Worm (Caenorhabditis elegans) whole organism, young adult: ENCODE measurements around the gene Y49E10.16.
A peak's percentile ranks its signal among the peaks of the same experiment; 100 is the strongest.

Experiments
- B0035.1 ChIP-seq: sonication (generic microtip); optimal IDR thresholded peaks from 2 replicates; lab custom pipeline; 2016; ENCODE audit warnings: missing genetic modification characterization, mild to moderate bottlenecking, missing compliant biosample characterization, missing genotype, missing genetic modification reagents
- B0336.3 ChIP-seq: fragments of 200-800 bp; sonication (Bioruptor generic); IDR thresholded peaks from 2 replicates; pipeline ENCODE4 v1.3.6; 2022; ENCODE audit warnings: missing genetic modification characterization, missing compliant biosample characterization
- C06A6.2 ChIP-seq: fragments of 200-800 bp; sonication (Bioruptor generic); conservative IDR thresholded peaks from 2 replicates; pipeline ENCODE4 v1.3.6; 2022; ENCODE audit warnings: missing genetic modification characterization, missing compliant biosample characterization
- F10E7.11 ChIP-seq: sonication (generic microtip); optimal IDR thresholded peaks from 2 replicates; lab custom pipeline; 2017; ENCODE audit warnings: mild to moderate bottlenecking, missing genetic modification characterization, moderate library complexity, missing compliant biosample characterization
- F33H1.4 ChIP-seq: fragments of 200-800 bp; sonication (Bioruptor generic); IDR thresholded peaks from 2 replicates; pipeline ENCODE4 v1.3.6; 2022; ENCODE audit warnings: missing genetic modification reagents, missing genetic modification characterization, missing compliant biosample characterization
- T07F8.4 ChIP-seq: sonication (generic microtip); optimal IDR thresholded peaks from 2 replicates; lab custom pipeline; 2016; ENCODE audit warnings: mild to moderate bottlenecking, missing genetic modification characterization, moderate library complexity, missing compliant biosample characterization
- Y53F4B.3 ChIP-seq: fragments of 200-800 bp; sonication (Bioruptor generic); IDR thresholded peaks from 2 replicates; pipeline ENCODE4 v1.3.6; 2022; ENCODE audit warnings: missing genetic modification reagents, missing genetic modification characterization, missing compliant biosample characterization
- Y95B8A.8 ChIP-seq: fragments of 200-800 bp; sonication (Bioruptor generic); IDR thresholded peaks from 2 replicates; pipeline ENCODE4 v1.3.6; 2022; ENCODE audit warnings: missing genetic modification reagents, missing genetic modification characterization, missing compliant biosample characterization
- akir-1 ChIP-seq: fragments of 200-800 bp; sonication (Bioruptor generic); optimal IDR thresholded peaks from 2 replicates; lab custom pipeline; 2018; ENCODE audit warnings: mild to moderate bottlenecking, missing genetic modification characterization, moderate library complexity, missing compliant biosample characterization
- ama-1 ChIP-seq, 3 experiments: fragments of 150-350 bp in 1 of 3; sonication (generic microtip) in 2 of 3; optimal IDR thresholded peaks; 2 replicates each; lab custom pipeline; 2014 to 2018; ENCODE audit warnings: missing biosample characterization in 2 of 3, missing genetic modification characterization in 2 of 3, missing genetic modification reagents in 2 of 3
- aptf-3 ChIP-seq: fragments of 200-800 bp; sonication (Bioruptor generic); IDR thresholded peaks from 2 replicates; pipeline ENCODE4 v1.3.6; 2022; ENCODE audit warnings: missing genetic modification characterization, missing compliant biosample characterization
- attf-6 ChIP-seq: fragments of 200-800 bp; sonication (Bioruptor generic); IDR thresholded peaks from 2 replicates; pipeline ENCODE4 v1.3.6; 2022; ENCODE audit warnings: missing genetic modification reagents, missing genetic modification characterization, missing compliant biosample characterization
- ceh-100 ChIP-seq: fragments of 200-800 bp; sonication (Bioruptor generic); IDR thresholded peaks from 2 replicates; pipeline ENCODE4 v1.3.6; 2022; ENCODE audit warnings: missing genetic modification reagents, missing genetic modification characterization, missing compliant biosample characterization
- ceh-58 ChIP-seq: fragments of 200-800 bp; sonication (Bioruptor generic); IDR thresholded peaks from 2 replicates; pipeline ENCODE4 v1.3.6; 2022; ENCODE audit warnings: missing genetic modification characterization, missing compliant biosample characterization
- chd-7 ChIP-seq: sonication (generic microtip); optimal IDR thresholded peaks from 2 replicates; lab custom pipeline; 2016; ENCODE audit warnings: mild to moderate bottlenecking, missing genetic modification characterization, moderate library complexity, missing compliant biosample characterization
- die-1 ChIP-seq: sonication (generic microtip); optimal IDR thresholded peaks from 2 replicates; lab custom pipeline; 2016; ENCODE audit warnings: missing genotype, mild to moderate bottlenecking, missing genetic modification characterization, missing compliant biosample characterization
- dpl-1 ChIP-seq: fragments of 150-350 bp; optimal IDR thresholded peaks from 2 replicates; lab custom pipeline; 2014; ENCODE audit warnings: missing biosample characterization, missing genetic modification reagents, missing genetic modification characterization
- efl-1 ChIP-seq: fragments of 150-350 bp; optimal IDR thresholded peaks from 2 replicates; lab custom pipeline; 2014; ENCODE audit warnings: missing biosample characterization, missing genetic modification reagents, missing genetic modification characterization
- egl-44 ChIP-seq: fragments of 200-800 bp; sonication (Bioruptor generic); IDR thresholded peaks from 2 replicates; pipeline ENCODE4 v1.3.6; 2022; ENCODE audit warnings: missing genetic modification reagents, missing genetic modification characterization, missing compliant biosample characterization
- egrh-3 ChIP-seq: fragments of 200-800 bp; sonication (Bioruptor generic); IDR thresholded peaks from 2 replicates; pipeline ENCODE4 v1.3.6; 2022; ENCODE audit warnings: missing genetic modification reagents, missing genetic modification characterization, missing compliant biosample characterization
- ets-4 ChIP-seq: fragments of 200-800 bp; sonication (Bioruptor generic); optimal IDR thresholded peaks from 2 replicates; lab custom pipeline; 2018; ENCODE audit warnings: mild to moderate bottlenecking, missing genetic modification characterization, missing compliant biosample characterization
- fkh-3 ChIP-seq: sonication (generic microtip); optimal IDR thresholded peaks from 2 replicates; lab custom pipeline; 2016; ENCODE audit warnings: mild to moderate bottlenecking, missing genetic modification characterization, missing compliant biosample characterization
- hrde-1 ChIP-seq: sonication (generic microtip); optimal IDR thresholded peaks from 2 replicates; lab custom pipeline; 2016; ENCODE audit warnings: missing genetic modification characterization, mild to moderate bottlenecking, missing compliant biosample characterization, moderate library complexity, missing genotype, missing genetic modification reagents, borderline replicate concordance
- hsf-1 ChIP-seq: fragments of 200-800 bp; sonication (Bioruptor generic); IDR thresholded peaks from 2 replicates; pipeline ENCODE4 v1.3.6; 2022; ENCODE audit warnings: missing genetic modification reagents, missing genetic modification characterization, missing compliant biosample characterization
- lin-54 ChIP-seq: fragments of 200-800 bp; sonication (Bioruptor generic); optimal IDR thresholded peaks from 2 replicates; lab custom pipeline; 2018; ENCODE audit warnings: mild to moderate bottlenecking, missing genetic modification characterization, missing compliant biosample characterization
- lir-1 ChIP-seq: fragments of 200-800 bp; sonication (Bioruptor generic); conservative IDR thresholded peaks from 2 replicates; pipeline ENCODE4 v1.3.6; 2022; ENCODE audit warnings: missing genetic modification reagents, missing genetic modification characterization, missing compliant biosample characterization
- mcd-1 ChIP-seq: fragments of 200-800 bp; sonication (Bioruptor generic); IDR thresholded peaks from 2 replicates; pipeline ENCODE4 v1.3.6; 2022; ENCODE audit warnings: missing genetic modification reagents, missing genetic modification characterization, missing compliant biosample characterization
- mes-4 ChIP-seq: sonication (generic microtip); optimal IDR thresholded peaks from 2 replicates; lab custom pipeline; 2016; ENCODE audit warnings: missing genotype, missing genetic modification characterization, missing compliant biosample characterization
- nfya-1 ChIP-seq: sonication (generic microtip); optimal IDR thresholded peaks from 2 replicates; lab custom pipeline; 2017; ENCODE audit warnings: antibody characterized with exemption, missing compliant biosample characterization, missing genetic modification characterization, borderline replicate concordance; ENCODE audit not compliant: insufficient read depth
- nfyb-1 ChIP-seq: fragments of 200-800 bp; sonication (Bioruptor generic); IDR thresholded peaks from 2 replicates; pipeline ENCODE4 v1.3.6; 2022; ENCODE audit warnings: missing genetic modification reagents, missing genetic modification characterization, missing compliant biosample characterization
- nhr-120 ChIP-seq: fragments of 200-800 bp; sonication (Bioruptor generic); IDR thresholded peaks from 2 replicates; pipeline ENCODE4 v1.3.6; 2022; ENCODE audit warnings: missing genetic modification characterization, missing compliant biosample characterization
- nhr-179 ChIP-seq: sonication (generic microtip); optimal IDR thresholded peaks from 2 replicates; lab custom pipeline; 2016; ENCODE audit warnings: mild to moderate bottlenecking, missing genetic modification characterization, missing compliant biosample characterization
- pbrm-1 ChIP-seq: fragments of 200-800 bp; sonication (Bioruptor generic); IDR thresholded peaks from 2 replicates; pipeline ENCODE4 v1.3.6; 2022; ENCODE audit warnings: missing genetic modification reagents, missing genetic modification characterization, missing compliant biosample characterization
- pha-4 ChIP-seq: fragments of 150-350 bp; sonication (generic microtip); optimal IDR thresholded peaks from 2 replicates; lab custom pipeline; 2014; ENCODE audit warnings: missing biosample characterization, missing genetic modification reagents, missing genetic modification characterization
- snpc-1.1 ChIP-seq: sonication (generic microtip); optimal IDR thresholded peaks from 2 replicates; lab custom pipeline; 2017; ENCODE audit warnings: missing genetic modification characterization, mild to moderate bottlenecking, missing compliant biosample characterization, antibody characterized with exemption, moderate library complexity, missing genotype, missing genetic modification reagents; ENCODE audit not compliant: insufficient read depth
- snpc-3.4 ChIP-seq: sonication (generic microtip); optimal IDR thresholded peaks from 2 replicates; lab custom pipeline; 2017; ENCODE audit warnings: missing genetic modification characterization, mild to moderate bottlenecking, missing compliant biosample characterization, antibody characterized with exemption, moderate library complexity, missing genotype, missing genetic modification reagents
- snpc-4 ChIP-seq, 5 experiments: fragments of 150-350 bp in 1 of 5; sonication (generic microtip) in 4 of 5; optimal IDR thresholded peaks; 2 replicates each; lab custom pipeline; 2014 to 2018; ENCODE audit warnings: missing genetic modification characterization in 5 of 5, missing biosample characterization in 3 of 5, antibody characterized with exemption in 2 of 5, mild to moderate bottlenecking in 2 of 5, missing compliant biosample characterization in 2 of 5, missing genotype in 2 of 5, moderate library complexity in 2 of 5, missing genetic modification reagents in 1 of 5
- somi-1 ChIP-seq: fragments of 200-800 bp; sonication (Bioruptor generic); optimal IDR thresholded peaks from 2 replicates; lab custom pipeline; 2018; ENCODE audit warnings: mild to moderate bottlenecking, missing genetic modification characterization, missing compliant biosample characterization
- tbp1 ChIP-seq: fragments of 200-800 bp; sonication (Bioruptor generic); optimal IDR thresholded peaks from 2 replicates; lab custom pipeline; 2018; ENCODE audit warnings: mild to moderate bottlenecking, missing genetic modification characterization, missing compliant biosample characterization
- tbx-9 ChIP-seq: sonication (generic microtip); optimal IDR thresholded peaks from 2 replicates; lab custom pipeline; 2016; ENCODE audit warnings: borderline replicate concordance, missing genetic modification characterization, inconsistent platforms, missing compliant biosample characterization
- unc-62 ChIP-seq: fragments of 150-350 bp; optimal IDR thresholded peaks from 2 replicates; lab custom pipeline; 2014; ENCODE audit warnings: missing biosample characterization, missing genetic modification reagents, missing genetic modification characterization
- zim-3 ChIP-seq: sonication (generic microtip); optimal IDR thresholded peaks from 2 replicates; lab custom pipeline; 2017; ENCODE audit warnings: mild to moderate bottlenecking, missing genetic modification characterization, moderate library complexity, missing compliant biosample characterization
- ztf-22 ChIP-seq: fragments of 200-800 bp; sonication (Bioruptor generic); optimal IDR thresholded peaks from 2 replicates; lab custom pipeline; 2018; ENCODE audit warnings: mild to moderate bottlenecking, missing genetic modification characterization, moderate library complexity, missing compliant biosample characterization
- ztf-25 ChIP-seq: fragments of 200-800 bp; sonication (Bioruptor generic); IDR thresholded peaks from 2 replicates; pipeline ENCODE4 v1.3.6; 2022; ENCODE audit warnings: missing genetic modification reagents, missing genetic modification characterization, missing compliant biosample characterization
- ztf-3 ChIP-seq: fragments of 200-800 bp; sonication (Bioruptor generic); optimal IDR thresholded peaks from 2 replicates; lab custom pipeline; 2018; ENCODE audit warnings: mild to moderate bottlenecking, missing genetic modification characterization, missing compliant biosample characterization
- ztf-6 ChIP-seq: fragments of 200-800 bp; sonication (Bioruptor generic); IDR thresholded peaks from 2 replicates; pipeline ENCODE4 v1.3.6; 2022; ENCODE audit warnings: missing genetic modification reagents, missing genetic modification characterization, missing compliant biosample characterization

Gene Y49E10.16

DNA sequence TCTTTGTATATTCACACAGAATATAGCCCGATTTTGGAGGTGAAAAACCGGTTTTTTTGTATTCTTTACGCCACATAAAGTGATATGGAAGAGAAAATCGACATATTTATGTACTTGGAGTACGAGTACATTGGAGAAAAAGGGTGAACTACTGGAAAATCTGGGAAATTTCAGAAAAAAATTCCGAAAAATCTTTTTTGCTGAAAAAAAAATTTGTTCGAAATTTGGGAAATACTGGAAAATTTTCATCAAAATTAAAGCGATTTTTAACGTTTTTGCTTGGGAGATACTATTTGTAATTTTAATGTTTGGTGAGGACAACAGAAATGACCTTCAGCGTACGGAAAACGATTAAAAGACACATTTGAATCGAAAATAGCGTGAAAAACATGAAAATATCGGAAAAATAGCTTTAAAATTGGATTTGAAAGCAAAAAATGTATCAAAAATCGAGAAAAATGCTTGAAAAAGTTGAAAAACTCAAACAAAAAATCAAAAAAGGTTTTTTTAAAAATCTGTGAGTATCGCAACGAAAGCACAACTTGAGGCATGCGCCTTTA, 4.4 kb upstream of the Y49E10.16 start:
- TF ChIP-seq ama-1 (optimal IDR thresholded peaks at IDR 0.05; lab: Kevin White, UChicago) (no peak), ama-1 (GFP tag; optimal IDR thresholded peaks at IDR 0.05; lab: Kevin White, UChicago) (peak in 1 of 2 experiments; percentile 65), snpc-4 (GFP tag; optimal IDR thresholded peaks at IDR 0.05; lab: Kevin White, UChicago) (no peak), snpc-4 (tag; optimal IDR thresholded peaks at IDR 0.05; lab: Kevin White, UChicago) (no peak), lir-1 (GFP tag; lab: Robert Waterston, UW) (no peak), dpl-1 (GFP tag; lab: Kevin White, UChicago) (peak; percentile 14)

DNA sequence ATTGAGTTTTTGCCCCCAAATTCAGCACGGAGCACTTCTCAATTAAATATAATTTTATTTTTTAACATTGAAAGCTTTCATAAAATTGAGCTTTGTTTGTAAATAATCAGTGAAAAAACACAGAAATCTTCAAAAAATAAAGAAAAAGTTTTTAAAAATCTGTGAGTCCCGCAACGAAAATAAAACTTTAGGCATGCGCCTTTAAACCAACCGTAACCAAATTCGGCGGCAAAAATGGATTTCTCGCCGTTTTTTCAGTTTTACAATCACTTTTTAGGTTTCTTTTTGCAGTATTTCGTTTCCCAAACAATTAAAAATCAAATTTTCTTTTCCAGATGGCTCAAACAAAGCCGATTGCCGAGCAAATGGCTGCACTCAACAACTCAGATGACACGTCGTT, 3.8 kb upstream of the Y49E10.16 start, which contains the start of gene pie-1:
pie-1 (plus strand) TSS at position 336 of the 400 bp plus-strand sequence.
- TF ChIP-seq aptf-3 (GFP tag; lab: Robert Waterston, UW): no peak
- no peak for TF ChIP-seq lir-1 (GFP tag; lab: Robert Waterston, UW)
- no peak for TF ChIP-seq F10E7.11 (tag; lab: Kevin White, UChicago)
- no peak for TF ChIP-seq die-1 (tag; lab: Kevin White, UChicago)
- TF ChIP-seq nhr-179 (tag; lab: Kevin White, UChicago): no peak
- no peak for TF ChIP-seq ztf-6 (GFP tag; lab: Robert Waterston, UW)
- TF ChIP-seq zim-3 (tag; lab: Kevin White, UChicago): no peak
- no peak for TF ChIP-seq T07F8.4 (tag; lab: Kevin White, UChicago)
- TF ChIP-seq snpc-1.1 (tag; lab: Kevin White, UChicago): no peak
- TF ChIP-seq ceh-58: no peak
- no peak for TF ChIP-seq hrde-1 (tag; lab: Kevin White, UChicago)
- peak; percentile 30 for TF ChIP-seq snpc-3.4
- no peak for TF ChIP-seq mes-4 (tag; lab: Kevin White, UChicago)
- TF ChIP-seq ceh-100 (GFP tag; lab: Robert Waterston, UW): no peak
- no peak for TF ChIP-seq egl-44 (GFP tag; lab: Robert Waterston, UW)
- no peak for TF ChIP-seq akir-1 (GFP tag; lab: Kevin White, UChicago)
- TF ChIP-seq C06A6.2 (GFP tag; lab: Robert Waterston, UW): no peak
- peak; percentile 79 for TF ChIP-seq lin-54 (GFP tag; lab: Kevin White, UChicago)
- TF ChIP-seq efl-1 (GFP tag; lab: Kevin White, UChicago): peak; percentile 100
- no peak for TF ChIP-seq B0336.3 (GFP tag; lab: Robert Waterston, UW)
- no peak for TF ChIP-seq chd-7 (tag; lab: Kevin White, UChicago)
- no peak for TF ChIP-seq fkh-3
- no peak for TF ChIP-seq ztf-3 (GFP tag; lab: Kevin White, UChicago)
- no peak for TF ChIP-seq nfyb-1
- no peak for TF ChIP-seq ztf-25 (GFP tag; lab: Robert Waterston, UW)
- TF ChIP-seq Y53F4B.3: no peak
- no peak for TF ChIP-seq unc-62
- TF ChIP-seq tbp1 (GFP tag; lab: Kevin White, UChicago): no peak
- no peak for TF ChIP-seq pbrm-1 (GFP tag; lab: Robert Waterston, UW)
- TF ChIP-seq Y95B8A.8 (GFP tag; lab: Robert Waterston, UW): 0 out of 2 replicates have a peak, but pooled peaks have one; percentile 12
- TF ChIP-seq B0035.1 (tag; lab: Kevin White, UChicago): no peak
- TF ChIP-seq F33H1.4: peak; percentile 92
- TF ChIP-seq hsf-1 (GFP tag; lab: Robert Waterston, UW): peak; percentile 65; the same call in 1 of the 2 replicates
- TF ChIP-seq ets-4: no peak
- TF ChIP-seq nfya-1 (tag; lab: Kevin White, UChicago): no peak
- no peak for TF ChIP-seq somi-1 (GFP tag; lab: Kevin White, UChicago)
- no peak for TF ChIP-seq ztf-22 (GFP tag; lab: Kevin White, UChicago)
- TF ChIP-seq attf-6 (GFP tag; lab: Robert Waterston, UW): no peak
- TF ChIP-seq egrh-3 (GFP tag; lab: Robert Waterston, UW): no peak
- no peak for TF ChIP-seq tbx-9 (tag; lab: Kevin White, UChicago)
- TF ChIP-seq nhr-120 (GFP tag; lab: Robert Waterston, UW): no peak
- peak; percentile 44; the same call in 1 of the 2 replicates for TF ChIP-seq mcd-1 (GFP tag; lab: Robert Waterston, UW)
- TF ChIP-seq pha-4 (tag; lab: Kevin White, UChicago): no peak
